Worm (Caenorhabditis elegans) whole organism, L4 larva: ENCODE data around the gene ttr-33.

Source experiments
- T20F7.1 ChIP-seq: fragments of 200-800 bp; sonication (Bioruptor generic); optimal IDR thresholded peaks from 2 replicates; lab custom pipeline; 2018; ENCODE audit warnings: mild to moderate bottlenecking, missing genetic modification characterization, missing compliant biosample characterization
- Y5F2A.4 ChIP-seq: fragments of 200-800 bp; sonication (Bioruptor generic); optimal IDR thresholded peaks from 2 replicates; lab custom pipeline; 2018; ENCODE audit warnings: mild to moderate bottlenecking, missing genetic modification characterization, missing compliant biosample characterization
- Y75B8A.6 ChIP-seq: fragments of 200-800 bp; sonication (Bioruptor generic); IDR thresholded peaks from 2 replicates; pipeline ENCODE4 v1.3.6; 2022; ENCODE audit warnings: missing genetic modification reagents, missing genetic modification characterization, missing compliant biosample characterization
- ZK337.2 ChIP-seq: fragments of 200-800 bp; sonication (Bioruptor generic); IDR thresholded peaks from 2 replicates; pipeline ENCODE4 v1.3.6; 2022; ENCODE audit warnings: missing genetic modification reagents, missing genetic modification characterization, missing compliant biosample characterization
- aha-1 ChIP-seq: fragments of 150-350 bp; peaks from one replicate; lab custom pipeline; 2014; ENCODE audit warnings: missing biosample characterization, missing genetic modification characterization
- ama-1 ChIP-seq: fragments of 150-350 bp; optimal IDR thresholded peaks from 2 replicates; lab custom pipeline; 2014; ENCODE audit warnings: inconsistent platforms, mixed read lengths
- attf-4 ChIP-seq: sonication (generic microtip); optimal IDR thresholded peaks from 3 replicates; lab custom pipeline; 2017; ENCODE audit warnings: missing biosample characterization, missing genetic modification characterization
- ceh-28 ChIP-seq: fragments of 150-350 bp; optimal IDR thresholded peaks from 2 replicates; lab custom pipeline; 2014; ENCODE audit warnings: missing biosample characterization, missing genetic modification reagents, missing genetic modification characterization
- ceh-32 ChIP-seq: sonication (generic microtip); optimal IDR thresholded peaks from 2 replicates; lab custom pipeline; 2016; ENCODE audit warnings: mild to moderate bottlenecking, missing genetic modification characterization, missing compliant biosample characterization; ENCODE audit not compliant: poor library complexity
- daf-16 ChIP-seq, 3 experiments: sonication (generic microtip); optimal IDR thresholded peaks; 2 replicates each; lab custom pipeline; 2016 to 2017; ENCODE audit warnings: missing genetic modification characterization in 3 of 3, missing genetic modification reagents in 3 of 3, mild to moderate bottlenecking in 2 of 3, missing compliant biosample characterization in 2 of 3, missing biosample characterization in 1 of 3, moderate library complexity in 1 of 3
- dmd-9 ChIP-seq: fragments of 200-800 bp; sonication (Bioruptor generic); IDR thresholded peaks from 2 replicates; pipeline ENCODE4 v1.3.6; 2022; ENCODE audit warnings: missing genetic modification reagents, missing genetic modification characterization, missing compliant biosample characterization
- dpl-1 ChIP-seq: fragments of 150-350 bp; optimal IDR thresholded peaks from 2 replicates; lab custom pipeline; 2014; ENCODE audit warnings: missing biosample characterization, missing genetic modification reagents, missing genetic modification characterization
- duxl-1 ChIP-seq: sonication (generic microtip); optimal IDR thresholded peaks from 2 replicates; lab custom pipeline; 2016; ENCODE audit warnings: mild to moderate bottlenecking, missing genetic modification characterization, moderate library complexity, missing compliant biosample characterization; ENCODE audit not compliant: poor library complexity
- fkh-10 ChIP-seq: fragments of 150-350 bp; optimal IDR thresholded peaks from 2 replicates; lab custom pipeline; 2014; ENCODE audit warnings: missing biosample characterization, missing genetic modification reagents, missing genetic modification characterization
- hif-1 ChIP-seq, 2 experiments: sonication (generic microtip); optimal IDR thresholded peaks; 2 replicates each; lab custom pipeline; 2016 to 2017; ENCODE audit warnings: missing compliant biosample characterization in 2 of 2, missing genetic modification characterization in 2 of 2, missing genetic modification reagents in 2 of 2, missing genotype in 2 of 2, mild to moderate bottlenecking in 1 of 2
- hlh-11 ChIP-seq: fragments of 200-800 bp; sonication (Bioruptor generic); optimal IDR thresholded peaks from 2 replicates; lab custom pipeline; 2018; ENCODE audit warnings: mild to moderate bottlenecking, missing genetic modification characterization, missing compliant biosample characterization
- hlh-30 ChIP-seq: sonication (generic microtip); optimal IDR thresholded peaks from 2 replicates; lab custom pipeline; 2017; ENCODE audit warnings: antibody characterized with exemption, mild to moderate bottlenecking, missing genetic modification characterization, missing compliant biosample characterization; ENCODE audit not compliant: insufficient read depth
- hmg-1.1 ChIP-seq: fragments of 200-800 bp; sonication (Bioruptor generic); IDR thresholded peaks from 2 replicates; pipeline ENCODE4 v1.3.6; 2022; ENCODE audit warnings: missing genetic modification reagents, missing genetic modification characterization, missing compliant biosample characterization
- lir-3 ChIP-seq: sonication (generic microtip); optimal IDR thresholded peaks from 2 replicates; lab custom pipeline; 2016; ENCODE audit warnings: mild to moderate bottlenecking, missing genetic modification characterization, missing compliant biosample characterization
- mdl-1 ChIP-seq, 2 experiments: fragments of 150-350 bp in 1 of 2; sonication (generic microtip) in 1 of 2; optimal IDR thresholded peaks; 2 replicates each; lab custom pipeline; 2014 to 2017; ENCODE audit warnings: missing biosample characterization in 2 of 2, missing genetic modification characterization in 2 of 2
- mep-1 ChIP-seq: fragments of 150-350 bp; sonication (generic microtip); optimal IDR thresholded peaks from 3 replicates; lab custom pipeline; 2014; ENCODE audit warnings: missing biosample characterization, missing genetic modification characterization
- mes-2 ChIP-seq: sonication (generic microtip); optimal IDR thresholded peaks from 2 replicates; lab custom pipeline; 2016; ENCODE audit warnings: missing genotype, mild to moderate bottlenecking, missing genetic modification characterization, missing compliant biosample characterization; ENCODE audit not compliant: poor library complexity, severe bottlenecking
- mxl-3 ChIP-seq: fragments of 200-800 bp; sonication (Bioruptor generic); optimal IDR thresholded peaks from 2 replicates; lab custom pipeline; 2018; ENCODE audit warnings: mild to moderate bottlenecking, missing genetic modification characterization, missing compliant biosample characterization
- nhr-11 ChIP-seq: fragments of 150-350 bp; optimal IDR thresholded peaks from 2 replicates; lab custom pipeline; 2014; ENCODE audit warnings: missing biosample characterization, missing genetic modification characterization
- nhr-237 ChIP-seq: sonication (generic microtip); optimal IDR thresholded peaks from 2 replicates; lab custom pipeline; 2017; ENCODE audit warnings: missing biosample characterization, missing genetic modification characterization
- nhr-28 ChIP-seq: fragments of 150-350 bp; optimal IDR thresholded peaks from 2 replicates; lab custom pipeline; 2014; ENCODE audit warnings: missing biosample characterization, missing genetic modification characterization
- nhr-48 ChIP-seq: sonication (generic microtip); optimal IDR thresholded peaks from 2 replicates; lab custom pipeline; 2016; ENCODE audit warnings: mild to moderate bottlenecking, missing genetic modification characterization, missing compliant biosample characterization
- nhr-77 ChIP-seq: fragments of 150-350 bp; optimal IDR thresholded peaks from 2 replicates; lab custom pipeline; 2014; ENCODE audit warnings: missing biosample characterization, missing genetic modification characterization
- pha-4 ChIP-seq, 2 experiments: fragments of 150-350 bp in 1 of 2; fragments of 200-800 bp in 1 of 2; sonication (Bioruptor generic) in 1 of 2; IDR thresholded peaks in 1 of 2; optimal IDR thresholded peaks in 1 of 2; 2 replicates each; pipeline versions ENCODE4 v1.3.6 to Lab custom; 2014 to 2022; ENCODE audit warnings: missing genetic modification characterization in 2 of 2, missing genetic modification reagents in 2 of 2, missing biosample characterization in 1 of 2, missing compliant biosample characterization in 1 of 2
- rbr-2 ChIP-seq: sonication (generic microtip); optimal IDR thresholded peaks from 2 replicates; lab custom pipeline; 2016; ENCODE audit warnings: missing genotype, missing genetic modification characterization, missing compliant biosample characterization
- saeg-2 ChIP-seq: fragments of 200-800 bp; sonication (Bioruptor generic); IDR thresholded peaks from 2 replicates; pipeline ENCODE4 v1.3.6; 2022; ENCODE audit warnings: missing genetic modification reagents, missing genetic modification characterization, missing compliant biosample characterization
- sdz-12 ChIP-seq: fragments of 200-800 bp; sonication (Bioruptor generic); optimal IDR thresholded peaks from 2 replicates; lab custom pipeline; 2018; ENCODE audit warnings: mild to moderate bottlenecking, missing genetic modification characterization, missing compliant biosample characterization
- set-16 ChIP-seq: fragments of 200-800 bp; sonication (Bioruptor generic); IDR thresholded peaks from 2 replicates; pipeline ENCODE4 v1.3.6; 2022; ENCODE audit warnings: missing genetic modification reagents, missing genetic modification characterization, missing compliant biosample characterization
- skn-1 ChIP-seq: fragments of 150-350 bp; optimal IDR thresholded peaks from 2 replicates; lab custom pipeline; 2014; ENCODE audit warnings: missing biosample characterization, missing genetic modification characterization
- snpc-4 ChIP-seq: fragments of 150-350 bp; optimal IDR thresholded peaks from 2 replicates; lab custom pipeline; 2014; ENCODE audit warnings: missing biosample characterization, missing genetic modification characterization
- unc-62 ChIP-seq, 3 experiments: fragments of 150-350 bp in 1 of 3; sonication (generic microtip); optimal IDR thresholded peaks in 2 of 3; peaks in 1 of 3; 1 replicate in 1 of 3; 2 replicates in 2 of 3; lab custom pipeline; 2014 to 2017; ENCODE audit warnings: missing biosample characterization in 3 of 3, missing genetic modification characterization in 3 of 3, missing genetic modification reagents in 3 of 3, missing genotype in 1 of 3

ttr-33 gene

DNA sequence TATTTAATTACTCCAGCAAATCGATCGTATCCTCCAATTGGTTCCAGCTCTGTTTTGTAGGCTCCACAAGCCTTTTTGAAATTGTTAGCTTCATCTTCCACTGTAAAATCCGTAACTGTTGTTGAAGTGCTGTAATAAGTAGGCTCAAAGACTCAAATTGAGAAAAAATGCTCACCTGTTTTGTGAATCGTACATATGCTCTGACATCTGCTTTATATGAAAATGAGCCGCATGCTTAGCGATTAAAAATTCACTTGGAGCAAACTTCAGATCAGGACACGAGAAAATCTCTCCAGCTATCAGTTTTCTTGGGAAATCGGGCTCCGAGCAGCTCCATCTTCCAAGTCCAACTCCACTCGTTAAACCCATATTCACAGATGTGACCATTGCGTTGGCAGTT is 29.3 kb downstream of the ttr-33 start:
- TF ChIP-seq set-16 (GFP tag; lab: Robert Waterston, UW) (no peak), unc-62 (GFP tag; optimal IDR thresholded peaks at IDR 0.05 in 1 of 2; lab: Kevin White, UChicago) (peak in 1 of 2 experiments; percentile 77), unc-62 (tag; optimal IDR thresholded peaks at IDR 0.05; lab: Kevin White, UChicago) (no peak)

DNA sequence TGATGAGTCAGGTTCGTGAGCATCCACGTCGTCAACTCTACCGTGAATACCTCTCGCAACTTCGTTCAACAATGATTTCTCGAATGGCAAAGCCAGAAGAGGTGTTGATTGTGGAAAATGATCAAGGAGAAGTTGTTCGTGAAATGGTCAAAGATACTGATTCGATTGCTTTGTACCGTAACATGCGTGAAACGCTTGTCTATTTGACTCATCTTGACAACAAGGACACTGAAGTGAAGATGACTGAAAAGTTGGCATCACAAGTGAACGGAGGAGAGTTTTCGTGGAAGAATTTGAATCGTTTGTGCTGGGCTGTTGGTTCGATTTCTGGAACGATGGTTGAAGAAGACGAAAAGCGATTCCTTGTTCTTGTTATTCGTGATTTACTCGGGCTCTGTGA is 31.1 kb downstream of the ttr-33 start:
- TF ChIP-seq attf-4 (tag; lab: Kevin White, UChicago) (no peak), unc-62 (GFP tag; optimal IDR thresholded peaks at IDR 0.05 in 1 of 2; lab: Kevin White, UChicago) (peak in 1 of 2 experiments; percentile 66), unc-62 (tag; optimal IDR thresholded peaks at IDR 0.05; lab: Kevin White, UChicago) (no peak), T20F7.1 (no peak), ama-1 (lab: Kevin White, UChicago) (no peak), duxl-1 (tag; lab: Kevin White, UChicago) (no peak), aha-1 (peak; percentile 84), ceh-32 (tag; lab: Kevin White, UChicago) (no peak), lir-3 (tag; lab: Kevin White, UChicago) (no peak)
- TF ChIP-seq, all 104 proteins: peak for 2

DNA sequence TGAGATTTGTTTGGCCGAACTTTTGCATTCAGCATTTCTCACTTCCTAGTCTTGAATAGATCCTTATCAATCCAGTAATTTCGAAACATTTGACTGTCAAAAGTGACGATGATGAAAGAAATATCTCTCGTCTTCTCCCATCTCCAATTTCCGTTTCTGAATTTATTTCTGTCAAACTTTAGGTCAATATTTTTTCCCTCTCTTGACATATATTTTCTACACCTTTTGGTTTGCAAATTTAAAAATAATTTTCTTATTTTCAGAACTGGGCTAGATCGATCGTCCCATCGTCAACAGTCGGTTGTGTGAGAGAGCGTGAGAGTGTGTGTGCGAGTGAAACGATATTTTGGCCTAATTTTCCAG is 32.9 kb downstream of the ttr-33 start, which contains the start of gene xpo-1:
Gene xpo-1 (plus strand): TSS at position 264 of the 363 bp plus-strand sequence.
- TF ChIP-seq rbr-2 (no peak), Y75B8A.6 (GFP tag; lab: Robert Waterston, UW) (no peak), nhr-11 (no peak), saeg-2 (GFP tag; lab: Robert Waterston, UW) (no peak), nhr-237 (tag; lab: Kevin White, UChicago) (no peak), snpc-4 (tag; lab: Kevin White, UChicago) (no peak)

DNA sequence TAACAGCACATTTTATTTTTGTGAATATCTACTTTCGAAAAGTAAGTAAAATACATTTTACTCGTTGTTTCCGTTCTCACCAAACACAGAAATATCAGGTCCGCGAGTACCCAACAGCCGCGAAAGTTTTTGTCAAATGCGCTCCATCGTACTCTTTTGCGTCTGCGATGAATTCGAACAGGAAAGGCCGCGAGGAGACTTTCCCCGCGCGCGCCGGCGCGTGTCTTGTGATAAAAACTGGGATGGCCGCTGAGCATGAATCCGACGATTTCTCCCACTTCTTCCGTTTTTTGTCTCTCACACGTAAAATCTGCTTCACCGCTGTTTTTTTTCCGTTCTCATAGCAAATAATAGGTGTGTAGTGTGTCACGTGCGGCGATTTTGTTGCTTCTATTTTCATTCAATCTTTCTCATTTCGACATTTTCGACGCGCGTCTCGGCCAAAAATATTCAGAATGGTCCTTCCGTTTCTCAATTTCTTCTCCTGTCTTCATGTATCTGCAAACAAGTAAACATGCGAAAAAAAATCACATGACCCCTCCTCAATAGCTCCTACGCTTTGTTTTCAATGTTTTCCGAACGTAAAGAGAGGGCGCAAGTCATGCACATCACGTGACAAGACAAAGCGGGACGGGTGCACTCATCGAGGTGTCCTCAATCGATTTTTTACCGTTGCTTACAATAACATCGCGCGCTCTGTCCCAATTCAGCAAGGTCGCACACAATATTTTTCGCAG is 33.5 kb downstream of the ttr-33 start, which contains the start of gene uvs-1:
Gene uvs-1 (minus strand): TSS at position 145 of the 737 bp plus-strand sequence.
- TF ChIP-seq nhr-48 (tag; lab: Kevin White, UChicago) (peak; percentile 24), hlh-11 (tag; lab: Kevin White, UChicago) (peak; percentile 51), duxl-1 (tag; lab: Kevin White, UChicago) (peak; percentile 12), mes-2 (peak; percentile 14), aha-1 (peak; percentile 96), Y5F2A.4 (GFP tag; lab: Kevin White, UChicago) (no peak), mdl-1 (tag; optimal IDR thresholded peaks at IDR 0.05; lab: Kevin White, UChicago) (peak; percentile 46 to 80), mep-1 (peak; percentile 8), dmd-9 (no peak), nhr-11 (peak; percentile 40), hlh-30 (tag; lab: Kevin White, UChicago) (peak; percentile 93), skn-1 (no peak), pha-4 (GFP tag; IDR thresholded peaks at IDR 0.05; lab: Robert Waterston, UW) (no peak), pha-4 (tag; optimal IDR thresholded peaks at IDR 0.05; lab: Kevin White, UChicago) (peak; percentile 76), hmg-1.1 (peak; percentile 38; the same call in 1 of the 2 replicates), fkh-10 (peak; percentile 8), ZK337.2 (no peak), nhr-77 (tag; lab: Kevin White, UChicago) (peak; percentile 39), nhr-28 (tag; lab: Kevin White, UChicago) (peak; percentile 61), mxl-3 (peak; percentile 66), daf-16 (GFP tag; optimal IDR thresholded peaks at IDR 0.05; lab: Kevin White, UChicago) (peak in 1 of 2 experiments; percentile 69), daf-16 (tag; optimal IDR thresholded peaks at IDR 0.05; lab: Kevin White, UChicago) (peak; percentile 81), hif-1 (tag; optimal IDR thresholded peaks at IDR 0.05; lab: Kevin White, UChicago) (peak in 1 of 2 experiments; percentile 49), sdz-12 (GFP tag; lab: Kevin White, UChicago) (no peak), dpl-1 (GFP tag; lab: Kevin White, UChicago) (peak; percentile 50), ceh-28 (peak; percentile 9), unc-62 (GFP tag; optimal IDR thresholded peaks at IDR 0.05 in 1 of 2; lab: Kevin White, UChicago) (peak in 1 of 2 experiments; percentile 98), unc-62 (tag; optimal IDR thresholded peaks at IDR 0.05; lab: Kevin White, UChicago) (no peak)
- TF ChIP-seq, all 104 proteins: peak for 20
